Worm (Caenorhabditis elegans) whole organism, L4 larva: ENCODE results near the gene C34H4.5.

Experiments used
- F10B5.3 ChIP-seq: sonication (generic microtip); optimal IDR thresholded peaks from 2 replicates; lab custom pipeline; 2016; ENCODE audit warnings: mild to moderate bottlenecking, missing genetic modification characterization, missing compliant biosample characterization
- F26F4.8 ChIP-seq: fragments of 200-800 bp; sonication (Bioruptor generic); conservative IDR thresholded peaks from 2 replicates; pipeline ENCODE4 v1.3.6; 2022; ENCODE audit warnings: missing genetic modification characterization, missing compliant biosample characterization
- F37D6.2 ChIP-seq: sonication (generic microtip); optimal IDR thresholded peaks from 2 replicates; lab custom pipeline; 2016; ENCODE audit warnings: mild to moderate bottlenecking, missing genetic modification characterization, missing compliant biosample characterization
- F49E8.2 ChIP-seq: sonication (generic microtip); optimal IDR thresholded peaks from 2 replicates; lab custom pipeline; 2016; ENCODE audit warnings: missing compliant biosample characterization, mild to moderate bottlenecking, missing genetic modification characterization, borderline replicate concordance
- T20F7.1 ChIP-seq: fragments of 200-800 bp; sonication (Bioruptor generic); optimal IDR thresholded peaks from 2 replicates; lab custom pipeline; 2018; ENCODE audit warnings: mild to moderate bottlenecking, missing genetic modification characterization, missing compliant biosample characterization
- T26A8.4 ChIP-seq: fragments of 200-800 bp; sonication (Bioruptor generic); IDR thresholded peaks from 2 replicates; pipeline ENCODE4 v1.3.6; 2022; ENCODE audit warnings: missing genetic modification characterization, missing compliant biosample characterization
- Y75B8A.6 ChIP-seq: fragments of 200-800 bp; sonication (Bioruptor generic); IDR thresholded peaks from 2 replicates; pipeline ENCODE4 v1.3.6; 2022; ENCODE audit warnings: missing genetic modification reagents, missing genetic modification characterization, missing compliant biosample characterization
- ZK546.5 ChIP-seq, 2 experiments: sonication (generic microtip); optimal IDR thresholded peaks; 2 replicates each; lab custom pipeline; 2017; ENCODE audit warnings: missing biosample characterization in 2 of 2, missing genetic modification characterization in 2 of 2
- ama-1 ChIP-seq: fragments of 150-350 bp; optimal IDR thresholded peaks from 2 replicates; lab custom pipeline; 2014; ENCODE audit warnings: inconsistent platforms, mixed read lengths
- attf-4 ChIP-seq: sonication (generic microtip); optimal IDR thresholded peaks from 3 replicates; lab custom pipeline; 2017; ENCODE audit warnings: missing biosample characterization, missing genetic modification characterization
- ceh-28 ChIP-seq: fragments of 150-350 bp; optimal IDR thresholded peaks from 2 replicates; lab custom pipeline; 2014; ENCODE audit warnings: missing biosample characterization, missing genetic modification reagents, missing genetic modification characterization
- ceh-82 ChIP-seq: sonication (generic microtip); optimal IDR thresholded peaks from 2 replicates; lab custom pipeline; 2017; ENCODE audit warnings: missing biosample characterization, missing genetic modification characterization
- ctbp-1 ChIP-seq: fragments of 200-800 bp; sonication (Bioruptor generic); IDR thresholded peaks from 2 replicates; pipeline ENCODE4 v1.3.6; 2022; ENCODE audit warnings: missing genetic modification reagents, missing genetic modification characterization, missing compliant biosample characterization
- daf-19 ChIP-seq: fragments of 200-800 bp; sonication (Bioruptor generic); conservative IDR thresholded peaks from 2 replicates; pipeline ENCODE4 v1.3.6; 2022; ENCODE audit warnings: missing genetic modification characterization, missing compliant biosample characterization
- dmd-8 ChIP-seq: fragments of 200-800 bp; sonication (Bioruptor generic); IDR thresholded peaks from 2 replicates; pipeline ENCODE4 v1.3.6; 2022; ENCODE audit warnings: missing genetic modification characterization, missing compliant biosample characterization
- dpl-1 ChIP-seq: fragments of 150-350 bp; optimal IDR thresholded peaks from 2 replicates; lab custom pipeline; 2014; ENCODE audit warnings: missing biosample characterization, missing genetic modification reagents, missing genetic modification characterization
- duxl-1 ChIP-seq: sonication (generic microtip); optimal IDR thresholded peaks from 2 replicates; lab custom pipeline; 2016; ENCODE audit warnings: mild to moderate bottlenecking, missing genetic modification characterization, moderate library complexity, missing compliant biosample characterization; ENCODE audit not compliant: poor library complexity
- dve-1 ChIP-seq: sonication (generic microtip); optimal IDR thresholded peaks from 2 replicates; lab custom pipeline; 2017; ENCODE audit warnings: antibody characterized with exemption, mild to moderate bottlenecking, missing genetic modification characterization, missing compliant biosample characterization; ENCODE audit not compliant: insufficient read depth
- egl-27 ChIP-seq: sonication (generic microtip); optimal IDR thresholded peaks from 3 replicates; lab custom pipeline; 2017; ENCODE audit warnings: missing biosample characterization, missing genetic modification reagents, missing genetic modification characterization
- fkh-10 ChIP-seq: fragments of 150-350 bp; optimal IDR thresholded peaks from 2 replicates; lab custom pipeline; 2014; ENCODE audit warnings: missing biosample characterization, missing genetic modification reagents, missing genetic modification characterization
- hif-1 ChIP-seq, 2 experiments: sonication (generic microtip); optimal IDR thresholded peaks; 2 replicates each; lab custom pipeline; 2016 to 2017; ENCODE audit warnings: missing compliant biosample characterization in 2 of 2, missing genetic modification characterization in 2 of 2, missing genetic modification reagents in 2 of 2, missing genotype in 2 of 2, mild to moderate bottlenecking in 1 of 2
- hlh-11 ChIP-seq: fragments of 200-800 bp; sonication (Bioruptor generic); optimal IDR thresholded peaks from 2 replicates; lab custom pipeline; 2018; ENCODE audit warnings: mild to moderate bottlenecking, missing genetic modification characterization, missing compliant biosample characterization
- hlh-30 ChIP-seq: sonication (generic microtip); optimal IDR thresholded peaks from 2 replicates; lab custom pipeline; 2017; ENCODE audit warnings: antibody characterized with exemption, mild to moderate bottlenecking, missing genetic modification characterization, missing compliant biosample characterization; ENCODE audit not compliant: insufficient read depth
- hmg-1.1 ChIP-seq: fragments of 200-800 bp; sonication (Bioruptor generic); IDR thresholded peaks from 2 replicates; pipeline ENCODE4 v1.3.6; 2022; ENCODE audit warnings: missing genetic modification reagents, missing genetic modification characterization, missing compliant biosample characterization
- jun-1 ChIP-seq: fragments of 150-350 bp; optimal IDR thresholded peaks from 2 replicates; lab custom pipeline; 2014; ENCODE audit warnings: missing biosample characterization, missing genetic modification reagents, missing genetic modification characterization
- lin-29 ChIP-seq: fragments of 200-800 bp; sonication (Bioruptor generic); IDR thresholded peaks from 2 replicates; pipeline ENCODE4 v1.3.6; 2022; ENCODE audit warnings: missing genetic modification reagents, missing genetic modification characterization, missing compliant biosample characterization
- lin-38 ChIP-seq: fragments of 200-800 bp; sonication (Bioruptor generic); IDR thresholded peaks from 2 replicates; pipeline ENCODE4 v1.3.6; 2022; ENCODE audit warnings: missing genetic modification reagents, missing genetic modification characterization, missing compliant biosample characterization
- lsy-2 ChIP-seq, 2 experiments: fragments of 150-350 bp in 1 of 2; sonication (generic microtip) in 1 of 2; optimal IDR thresholded peaks; 2 replicates each; lab custom pipeline; 2014 to 2017; ENCODE audit warnings: missing biosample characterization in 2 of 2, missing genetic modification characterization in 2 of 2
- mdl-1 ChIP-seq, 2 experiments: fragments of 150-350 bp in 1 of 2; sonication (generic microtip) in 1 of 2; optimal IDR thresholded peaks; 2 replicates each; lab custom pipeline; 2014 to 2017; ENCODE audit warnings: missing biosample characterization in 2 of 2, missing genetic modification characterization in 2 of 2
- mdt-29 ChIP-seq: fragments of 200-800 bp; sonication (Bioruptor generic); IDR thresholded peaks from 2 replicates; pipeline ENCODE4 v1.3.6; 2022; ENCODE audit warnings: missing genetic modification reagents, missing genetic modification characterization, missing compliant biosample characterization
- mep-1 ChIP-seq: fragments of 150-350 bp; sonication (generic microtip); optimal IDR thresholded peaks from 3 replicates; lab custom pipeline; 2014; ENCODE audit warnings: missing biosample characterization, missing genetic modification characterization
- mxl-2 ChIP-seq: fragments of 200-800 bp; sonication (Bioruptor generic); conservative IDR thresholded peaks from 2 replicates; pipeline ENCODE4 v1.3.6; 2022; ENCODE audit warnings: missing genetic modification reagents, missing genetic modification characterization, missing compliant biosample characterization
- nhr-10 ChIP-seq: fragments of 150-350 bp; optimal IDR thresholded peaks from 2 replicates; lab custom pipeline; 2014; ENCODE audit warnings: missing biosample characterization, missing genetic modification characterization
- nhr-48 ChIP-seq: sonication (generic microtip); optimal IDR thresholded peaks from 2 replicates; lab custom pipeline; 2016; ENCODE audit warnings: mild to moderate bottlenecking, missing genetic modification characterization, missing compliant biosample characterization
- nhr-6 ChIP-seq: fragments of 150-350 bp; optimal IDR thresholded peaks from 2 replicates; lab custom pipeline; 2014; ENCODE audit warnings: missing biosample characterization, missing genetic modification characterization
- saeg-2 ChIP-seq: fragments of 200-800 bp; sonication (Bioruptor generic); IDR thresholded peaks from 2 replicates; pipeline ENCODE4 v1.3.6; 2022; ENCODE audit warnings: missing genetic modification reagents, missing genetic modification characterization, missing compliant biosample characterization
- set-16 ChIP-seq: fragments of 200-800 bp; sonication (Bioruptor generic); IDR thresholded peaks from 2 replicates; pipeline ENCODE4 v1.3.6; 2022; ENCODE audit warnings: missing genetic modification reagents, missing genetic modification characterization, missing compliant biosample characterization
- skn-1 ChIP-seq: fragments of 150-350 bp; optimal IDR thresholded peaks from 2 replicates; lab custom pipeline; 2014; ENCODE audit warnings: missing biosample characterization, missing genetic modification characterization
- snpc-1.2 ChIP-seq: fragments of 200-800 bp; sonication (Bioruptor generic); IDR thresholded peaks from 2 replicates; pipeline ENCODE4 v1.3.6; 2022; ENCODE audit warnings: missing genetic modification reagents, missing genetic modification characterization, missing compliant biosample characterization
- spr-1 ChIP-seq: sonication (generic microtip); optimal IDR thresholded peaks from 2 replicates; lab custom pipeline; 2016; ENCODE audit warnings: mild to moderate bottlenecking, missing genetic modification characterization, missing compliant biosample characterization
- tag-97 ChIP-seq: fragments of 200-800 bp; sonication (Bioruptor generic); IDR thresholded peaks from 2 replicates; pipeline ENCODE4 v1.3.6; 2022; ENCODE audit warnings: missing genetic modification characterization, missing compliant biosample characterization
- tra-1 ChIP-seq: fragments of 200-800 bp; sonication (Bioruptor generic); IDR thresholded peaks from 2 replicates; pipeline ENCODE4 v1.3.6; 2022; ENCODE audit warnings: missing genetic modification reagents, missing genetic modification characterization, missing compliant biosample characterization
- unc-130 ChIP-seq: sonication (generic microtip); optimal IDR thresholded peaks from 2 replicates; lab custom pipeline; 2016; ENCODE audit warnings: missing genetic modification reagents, missing genetic modification characterization, missing compliant biosample characterization
- unc-39 ChIP-seq: sonication (generic microtip); optimal IDR thresholded peaks from 2 replicates; lab custom pipeline; 2017; ENCODE audit warnings: missing biosample characterization, missing genetic modification characterization
- unc-62 ChIP-seq, 3 experiments: fragments of 150-350 bp in 1 of 3; sonication (generic microtip); optimal IDR thresholded peaks in 2 of 3; peaks in 1 of 3; 1 replicate in 1 of 3; 2 replicates in 2 of 3; lab custom pipeline; 2014 to 2017; ENCODE audit warnings: missing biosample characterization in 3 of 3, missing genetic modification characterization in 3 of 3, missing genetic modification reagents in 3 of 3, missing genotype in 1 of 3
- vab-7 ChIP-seq: fragments of 200-800 bp; sonication (Bioruptor generic); IDR thresholded peaks from 2 replicates; pipeline ENCODE4 v1.3.6; 2022; ENCODE audit warnings: missing genetic modification reagents, missing genetic modification characterization, missing compliant biosample characterization
- zag-1 ChIP-seq: fragments of 150-350 bp; optimal IDR thresholded peaks from 2 replicates; lab custom pipeline; 2014; ENCODE audit warnings: missing biosample characterization, missing genetic modification characterization
- zfp-2 ChIP-seq: sonication (generic microtip); optimal IDR thresholded peaks from 2 replicates; lab custom pipeline; 2016; ENCODE audit warnings: mild to moderate bottlenecking, missing genetic modification characterization, missing compliant biosample characterization
- zfp-3 ChIP-seq: fragments of 200-800 bp; sonication (Bioruptor generic); conservative IDR thresholded peaks from 2 replicates; pipeline ENCODE4 v1.3.6; 2022; ENCODE audit warnings: missing genetic modification reagents, missing genetic modification characterization, missing compliant biosample characterization
- ztf-11 ChIP-seq: fragments of 150-350 bp; optimal IDR thresholded peaks from 2 replicates; lab custom pipeline; 2014; ENCODE audit warnings: missing biosample characterization, missing genetic modification characterization

The C34H4.5 gene

ce11 chrIV:1496017-1496678 is 53.9 kb downstream of the C34H4.5 start, which contains the start of gene npp-20 (continued):
- no peak for TF ChIP-seq attf-4 (tag; lab: Kevin White, UChicago)
- TF ChIP-seq dpl-1: peak; percentile 70
- TF ChIP-seq tag-97 (GFP tag; lab: Robert Waterston, UW): no peak
- TF ChIP-seq zfp-3 (GFP tag; lab: Robert Waterston, UW): 0 out of 2 replicates have a peak, but pooled peaks have one; percentile 35
- peak; percentile 62 for TF ChIP-seq hlh-30 (tag; lab: Kevin White, UChicago)
- peak; percentile 29 for TF ChIP-seq mep-1 (tag; lab: Kevin White, UChicago)
- TF ChIP-seq hmg-1.1 (GFP tag; lab: Robert Waterston, UW): peak; percentile 56
- TF ChIP-seq mdt-29 (GFP tag; lab: Robert Waterston, UW): no peak
- TF ChIP-seq lsy-2 (tag; optimal IDR thresholded peaks at IDR 0.05; lab: Kevin White, UChicago): peak in 1 of 2 experiments; percentile 68
- TF ChIP-seq jun-1: no peak
- no peak for TF ChIP-seq mxl-2 (GFP tag; lab: Robert Waterston, UW)
- no peak for TF ChIP-seq unc-130 (GFP tag; lab: Kevin White, UChicago)
- peak in 1 of 2 experiments; percentile 75 for TF ChIP-seq unc-62 (GFP tag; optimal IDR thresholded peaks at IDR 0.05 in 1 of 2; lab: Kevin White, UChicago)
- TF ChIP-seq unc-62 (tag; optimal IDR thresholded peaks at IDR 0.05; lab: Kevin White, UChicago): no peak
- TF ChIP-seq egl-27 (tag; lab: Kevin White, UChicago): no peak
- TF ChIP-seq hlh-11 (tag; lab: Kevin White, UChicago): peak; percentile 43
- no peak for TF ChIP-seq set-16 (GFP tag; lab: Robert Waterston, UW)
- peak; percentile 57 for TF ChIP-seq T20F7.1 (GFP tag; lab: Kevin White, UChicago)
- TF ChIP-seq zag-1: no peak
- no peak for TF ChIP-seq ctbp-1 (GFP tag; lab: Robert Waterston, UW)
- TF ChIP-seq unc-39 (tag; lab: Kevin White, UChicago): no peak
- no peak for TF ChIP-seq skn-1
- no peak for TF ChIP-seq daf-19 (GFP tag; lab: Robert Waterston, UW)
- no peak for TF ChIP-seq ama-1 (lab: Kevin White, UChicago)
- TF ChIP-seq fkh-10 (GFP tag; lab: Kevin White, UChicago): no peak
- TF ChIP-seq tra-1 (GFP tag; lab: Robert Waterston, UW): no peak
- peak; percentile 62 for TF ChIP-seq lin-38 (GFP tag; lab: Robert Waterston, UW)
- TF ChIP-seq F49E8.2: no peak
- TF ChIP-seq Y75B8A.6 (GFP tag; lab: Robert Waterston, UW): no peak
- TF ChIP-seq ZK546.5 (tag; optimal IDR thresholded peaks at IDR 0.05; lab: Kevin White, UChicago): no peak
- TF ChIP-seq ztf-11 (tag; lab: Kevin White, UChicago): no peak
- no peak for TF ChIP-seq zfp-2 (tag; lab: Kevin White, UChicago)
- TF ChIP-seq F37D6.2 (tag; lab: Kevin White, UChicago): no peak
- TF ChIP-seq snpc-1.2 (GFP tag; lab: Robert Waterston, UW): no peak
- peak; percentile 59 for TF ChIP-seq duxl-1 (tag; lab: Kevin White, UChicago)
- no peak for TF ChIP-seq nhr-48 (tag; lab: Kevin White, UChicago)
- TF ChIP-seq F10B5.3 (tag; lab: Kevin White, UChicago): no peak
- peak; percentile 53 for TF ChIP-seq dve-1
- no peak for TF ChIP-seq saeg-2 (GFP tag; lab: Robert Waterston, UW)
- no peak for TF ChIP-seq hif-1 (tag; optimal IDR thresholded peaks at IDR 0.05; lab: Kevin White, UChicago)
- no peak for TF ChIP-seq dmd-8 (GFP tag; lab: Robert Waterston, UW)
- no peak for TF ChIP-seq nhr-10 (tag; lab: Kevin White, UChicago)
- no peak for TF ChIP-seq nhr-6 (tag; lab: Kevin White, UChicago)
- 0 out of 2 replicates have a peak, but pooled peaks have one; percentile 20 for TF ChIP-seq T26A8.4 (GFP tag; lab: Robert Waterston, UW)
- no peak for TF ChIP-seq lin-29 (GFP tag; lab: Robert Waterston, UW)
- TF ChIP-seq F26F4.8 (GFP tag; lab: Robert Waterston, UW): no peak
- TF ChIP-seq ceh-82 (tag; lab: Kevin White, UChicago): no peak
- TF ChIP-seq mdl-1 (tag; optimal IDR thresholded peaks at IDR 0.05; lab: Kevin White, UChicago): no peak
- TF ChIP-seq vab-7 (GFP tag; lab: Robert Waterston, UW): no peak
- no peak for TF ChIP-seq ceh-28 (tag; lab: Kevin White, UChicago)
- no peak for TF ChIP-seq spr-1 (tag; lab: Kevin White, UChicago)
